Fruit fly (Drosophila melanogaster) Kc167 (cell line): ENCODE results near the gene Lint-O.

ENCODE experiments used
- Myc ChIP-seq: fragments of >200 bp; optimal IDR thresholded peaks from 2 replicates; lab custom pipeline; 2017; ENCODE audit warnings: missing external identifiers
- Sin3A ChIP-seq: fragments of >200 bp; optimal IDR thresholded peaks from 2 replicates; lab custom pipeline; 2018; ENCODE audit warnings: missing external identifiers
- h ChIP-seq: fragments of >200 bp; optimal IDR thresholded peaks from 3 replicates; lab custom pipeline; 2018; ENCODE audit warnings: missing external identifiers
- insv ChIP-seq: fragments of >200 bp; optimal IDR thresholded peaks from 3 replicates; lab custom pipeline; 2018; ENCODE audit warnings: missing external identifiers
- psq ChIP-seq: fragments of >200 bp; optimal IDR thresholded peaks from 2 replicates; lab custom pipeline; 2017; ENCODE audit warnings: missing external identifiers
- ttk ChIP-seq: sonication (Bioruptor generic); optimal IDR thresholded peaks from 2 replicates; lab custom pipeline; 2017; ENCODE audit warnings: missing external identifiers

DNA sequence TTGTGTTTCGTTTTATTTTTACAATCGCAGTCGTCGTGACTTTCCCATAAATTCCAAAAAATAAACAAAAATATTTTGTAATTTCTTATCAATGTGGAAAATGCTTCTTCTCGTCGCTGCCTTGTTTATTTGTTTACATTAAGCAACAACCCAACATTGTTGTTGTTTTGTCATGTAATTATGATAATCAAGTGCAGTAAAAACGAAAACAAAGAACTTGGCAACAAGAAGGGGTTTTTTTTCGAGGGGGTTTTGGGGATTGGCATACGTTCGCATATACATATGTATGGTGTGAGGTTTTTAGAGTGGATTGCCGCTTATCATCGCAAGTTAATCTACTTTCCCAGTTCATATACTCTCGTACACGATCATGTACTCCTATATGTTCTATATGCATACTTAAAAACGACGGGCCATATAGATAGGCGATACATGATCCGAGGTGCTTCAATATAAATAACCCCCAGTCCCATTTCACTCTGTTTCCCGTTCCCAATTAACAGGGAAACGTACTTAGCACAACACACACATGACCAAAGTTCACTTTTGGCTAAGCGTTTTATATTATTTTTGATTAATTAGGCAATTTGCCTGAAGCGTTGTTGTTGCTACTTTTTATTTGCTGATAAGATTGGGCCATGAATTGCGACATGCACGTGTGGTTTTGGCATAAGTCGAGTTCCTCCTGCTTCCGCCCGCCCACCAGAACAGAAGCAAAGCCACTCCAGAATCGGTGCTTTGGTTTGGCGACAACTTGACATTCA is 44.8 kb upstream of the Lint-O start:
- TF ChIP-seq Myc, result no peak
- TF ChIP-seq insv (lab: Kevin White, UChicago), result no peak
- TF ChIP-seq ttk, result no peak
- TF ChIP-seq h (lab: Kevin White, UChicago), result no peak
- no peak for TF ChIP-seq psq (lab: Kevin White, UChicago)
- no peak for TF ChIP-seq Sin3A (lab: Kevin White, UChicago)
